Worm (Caenorhabditis elegans) whole organism, L4/young adult: ENCODE results near the gene B0024.11.

Experiments
- W03F9.2 ChIP-seq: fragments of 150-350 bp; optimal IDR thresholded peaks from 2 replicates; lab custom pipeline; 2014; ENCODE audit warnings: missing biosample characterization, missing genetic modification characterization
- dao-5 ChIP-seq: sonication (generic microtip); optimal IDR thresholded peaks from 2 replicates; lab custom pipeline; 2016; ENCODE audit warnings: missing genotype, missing genetic modification characterization, moderate library complexity, missing compliant biosample characterization
- him-1 ChIP-seq: sonication (generic microtip); optimal IDR thresholded peaks from 2 replicates; lab custom pipeline; 2016; ENCODE audit warnings: missing genotype, missing genetic modification reagents, missing genetic modification characterization, missing compliant biosample characterization

The B0024.11 gene

DNA sequence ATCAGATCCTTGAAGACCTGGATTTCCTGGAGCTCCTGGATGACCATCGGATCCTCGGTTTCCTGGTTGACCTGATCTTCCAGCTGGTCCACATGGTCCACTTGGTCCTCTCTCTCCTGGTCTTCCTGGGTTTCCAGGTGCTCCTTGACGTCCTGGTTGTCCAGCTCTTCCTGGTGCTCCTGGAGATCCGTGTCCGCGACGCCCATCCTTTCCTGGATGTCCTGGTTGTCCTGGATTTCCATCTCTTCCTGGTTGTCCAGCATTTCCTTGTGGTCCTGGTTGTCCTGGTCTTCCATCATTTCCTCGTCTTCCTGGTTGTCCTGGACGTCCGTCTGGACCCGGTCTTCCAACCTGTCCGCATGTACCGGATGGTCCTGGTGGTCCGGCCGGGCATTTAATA is 27.5 kb downstream of the B0024.11 start:
- TF ChIP-seq W03F9.2 (no peak), him-1 (tag; lab: Kevin White, UChicago) (no peak), dao-5 (no peak)

DNA sequence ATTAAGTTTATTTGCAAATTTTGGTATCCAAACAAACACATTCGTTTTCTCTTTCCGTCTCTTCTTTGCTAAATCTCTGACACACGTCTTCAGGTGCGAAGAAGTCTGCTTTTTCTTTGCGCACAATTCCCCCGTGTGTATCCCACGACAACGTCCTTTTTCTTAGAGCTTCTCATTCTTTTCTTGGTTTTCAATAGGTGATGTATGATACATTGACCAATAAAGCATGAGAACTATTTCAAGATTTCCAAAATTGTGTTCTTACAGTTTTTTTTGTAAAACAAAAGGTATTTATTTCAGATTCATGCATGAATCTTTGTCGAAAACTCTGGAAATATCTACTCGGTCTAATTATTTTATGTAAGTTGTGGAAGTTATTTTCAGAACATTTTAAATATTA is 29.6 kb downstream of the B0024.11 start, which contains the start of gene B0024.15:
TSS of gene B0024.15 (plus strand) at position 301 of the 400 bp plus-strand sequence.
- no peak for TF ChIP-seq W03F9.2
- TF ChIP-seq him-1 (tag; lab: Kevin White, UChicago): no peak
- no peak for TF ChIP-seq dao-5

DNA sequence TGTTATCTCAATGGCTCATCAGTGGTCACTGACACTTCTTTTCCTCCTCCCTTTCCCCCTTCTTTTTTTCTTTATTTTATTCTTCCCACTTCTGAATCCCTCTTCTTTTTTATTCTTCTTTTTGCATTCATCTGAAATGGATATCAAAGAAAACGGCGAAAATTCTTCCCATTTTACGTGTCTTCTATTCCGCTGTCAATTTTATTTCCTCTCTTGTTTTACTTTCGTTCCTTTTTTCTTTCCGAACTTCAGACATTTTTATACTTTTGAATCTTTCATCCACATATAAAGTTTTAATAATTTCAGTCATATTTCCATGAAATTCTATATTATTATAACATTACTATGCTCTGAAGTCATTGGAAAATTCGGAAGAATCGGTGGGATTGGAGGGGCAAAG is 32.1 kb downstream of the B0024.11 start, which contains the start of gene B0024.3:
TSS of gene B0024.3 (plus strand) at position 301 of the 400 bp plus-strand sequence.
- TF ChIP-seq dao-5 (no peak), W03F9.2 (no peak), him-1 (tag; lab: Kevin White, UChicago) (no peak)

DNA sequence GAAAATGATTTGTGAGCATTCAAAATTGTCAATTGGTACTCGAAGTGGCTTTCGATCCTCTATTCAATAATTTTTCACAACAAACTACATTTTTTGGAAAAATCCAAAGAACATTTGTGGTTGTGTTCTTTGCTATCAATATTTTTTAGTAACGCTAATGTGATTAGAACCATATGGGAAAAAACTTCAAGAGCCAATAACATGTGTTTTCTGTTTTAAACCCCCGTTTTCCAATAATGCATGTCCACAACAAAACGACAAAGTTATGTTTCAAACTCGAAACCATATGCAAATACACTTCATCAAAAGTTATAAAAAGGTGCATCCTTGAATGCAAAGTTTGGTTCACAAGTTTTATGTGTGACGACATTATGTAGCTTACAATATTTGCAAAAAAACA is 33.5 kb downstream of the B0024.11 start:
- TF ChIP-seq him-1 (tag; lab: Kevin White, UChicago) (no peak), W03F9.2 (no peak), dao-5 (no peak)

DNA sequence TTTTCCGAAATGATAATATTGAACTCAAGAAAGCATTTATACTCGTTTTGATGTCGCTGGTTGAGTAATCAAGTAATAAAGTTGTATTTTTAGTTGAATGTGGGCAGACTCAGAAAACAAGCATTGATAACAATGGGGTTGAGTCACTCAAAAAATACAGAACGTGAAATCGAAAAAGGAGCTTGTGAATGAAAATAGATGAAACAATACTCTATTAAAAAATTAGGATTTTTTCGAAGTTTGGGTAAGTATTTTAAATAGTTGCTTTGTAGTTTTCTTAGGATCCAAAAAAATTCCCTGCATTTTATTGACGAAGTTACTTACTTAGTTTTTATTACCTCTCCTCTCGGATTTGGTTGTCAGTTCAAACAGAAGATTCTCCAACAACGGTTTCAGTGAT is 35.9 kb downstream of the B0024.11 start, which contains the start of gene lys-3:
TSS of gene lys-3 (minus strand) at position 101 of the 400 bp plus-strand sequence.
- TF ChIP-seq dao-5 (no peak), W03F9.2 (no peak), him-1 (tag; lab: Kevin White, UChicago) (no peak)

DNA sequence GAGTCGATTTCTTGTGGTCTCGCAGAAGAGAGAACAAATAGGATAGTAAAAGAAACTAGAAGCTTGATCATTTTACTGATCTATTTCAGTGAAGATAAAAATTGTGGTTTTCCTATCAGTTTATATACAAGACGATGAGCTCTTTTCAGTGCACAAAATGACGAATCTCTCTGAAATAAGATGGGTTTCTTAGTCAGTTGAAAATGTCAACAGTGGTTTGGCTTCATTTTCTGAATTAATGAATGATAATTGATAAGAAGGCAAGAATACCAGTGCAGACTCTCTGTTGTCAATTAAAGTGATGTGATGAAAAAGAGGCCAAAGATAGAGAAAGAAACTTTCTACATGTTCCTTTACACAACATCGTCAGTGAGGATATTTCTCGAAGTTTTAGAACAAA is 38.0 kb downstream of the B0024.11 start, which contains the start of gene lys-2:
TSS of gene lys-2 (minus strand) at position 101 of the 400 bp plus-strand sequence.
- TF ChIP-seq W03F9.2: no peak
- no peak for TF ChIP-seq him-1 (tag; lab: Kevin White, UChicago)
- TF ChIP-seq dao-5: no peak

DNA sequence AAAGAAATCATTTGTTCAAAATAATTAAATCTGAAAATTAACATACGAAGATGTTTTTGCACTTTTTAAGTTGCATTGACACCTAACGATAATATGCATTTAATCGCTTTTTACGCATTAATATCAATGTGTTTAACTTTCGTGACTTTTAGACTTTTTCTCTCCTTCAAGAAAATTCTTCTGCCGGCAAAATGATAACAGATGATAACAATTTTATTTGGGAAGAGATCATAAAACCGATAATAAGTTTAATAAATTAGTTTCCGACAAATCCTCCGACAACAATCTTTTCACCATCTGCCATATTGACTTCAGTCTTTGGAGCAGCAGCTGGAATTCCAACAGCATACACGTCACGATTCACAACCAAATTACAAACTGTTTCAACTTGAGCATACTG is 39.2 kb downstream of the B0024.11 start:
- TF ChIP-seq dao-5: no peak
- no peak for TF ChIP-seq W03F9.2
- no peak for TF ChIP-seq him-1 (tag; lab: Kevin White, UChicago)

DNA sequence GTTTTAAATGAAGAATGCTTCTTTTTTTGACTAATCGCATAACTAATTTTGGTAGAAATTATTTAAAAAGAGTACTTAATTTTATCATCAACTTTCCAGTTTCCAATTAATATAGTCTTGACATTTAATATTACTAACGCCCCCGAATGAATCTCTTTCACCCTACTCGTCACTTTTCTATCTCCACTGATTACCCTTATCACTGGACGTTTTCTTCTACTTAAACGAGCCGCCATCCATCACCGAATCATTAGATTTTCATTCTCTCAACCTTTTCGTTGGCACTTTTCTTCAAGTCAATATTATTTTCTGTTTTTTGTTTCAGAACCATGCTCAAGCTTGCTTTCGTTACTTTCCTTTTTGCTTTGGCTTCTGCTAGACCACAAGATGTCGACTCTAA is 41.8 kb downstream of the B0024.11 start, which contains the start of gene lys-1:
TSS of gene lys-1 (plus strand) at position 326 of the 400 bp plus-strand sequence.
- TF ChIP-seq dao-5: no peak
- no peak for TF ChIP-seq him-1 (tag; lab: Kevin White, UChicago)
- TF ChIP-seq W03F9.2: no peak

DNA sequence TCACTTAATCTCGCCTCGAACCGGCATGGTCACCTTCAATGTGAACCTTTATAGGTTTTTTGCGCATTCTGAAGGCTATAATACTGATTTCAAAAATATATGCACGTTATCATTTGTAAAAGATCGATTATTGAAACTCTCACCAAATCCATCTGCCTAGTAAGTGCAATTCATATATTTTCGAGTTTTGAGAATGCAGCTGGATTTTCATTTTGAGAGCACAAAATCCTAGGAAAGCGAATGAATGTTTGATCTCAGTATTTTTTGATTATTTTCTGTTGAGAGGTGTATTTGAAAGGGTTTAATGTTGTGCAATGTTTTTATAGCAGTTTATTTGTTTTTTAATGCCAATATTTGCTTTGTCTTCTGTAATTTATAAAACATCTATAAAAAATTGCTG is 43.3 kb downstream of the B0024.11 start:
- no peak for TF ChIP-seq W03F9.2
- TF ChIP-seq dao-5: no peak
- TF ChIP-seq him-1 (tag; lab: Kevin White, UChicago): no peak

DNA sequence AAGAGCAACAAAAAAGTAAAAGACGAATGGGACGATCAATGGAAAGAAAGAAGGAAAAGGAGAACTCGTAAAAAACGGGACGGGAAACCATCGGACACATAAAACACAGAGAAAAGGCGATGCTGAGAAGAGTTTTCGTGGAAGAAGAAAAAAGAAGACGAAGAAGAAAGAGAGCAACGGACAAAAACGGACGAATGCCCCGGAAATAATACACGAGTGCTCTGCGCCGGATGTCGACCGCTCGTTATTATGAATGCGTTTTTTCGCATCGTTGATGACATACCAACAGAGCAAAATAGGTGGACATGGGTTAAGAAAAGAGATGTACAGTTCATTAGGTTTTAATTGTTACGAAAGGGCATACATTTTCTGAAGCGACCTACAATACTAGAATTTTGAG is 43.7 kb downstream of the B0024.11 start, which contains the start of gene Y22F5A.11:
TSS of gene Y22F5A.11 (minus strand) at position 28 of the 400 bp plus-strand sequence.
- TF ChIP-seq him-1 (tag; lab: Kevin White, UChicago) (no peak), W03F9.2 (no peak), dao-5 (no peak)

DNA sequence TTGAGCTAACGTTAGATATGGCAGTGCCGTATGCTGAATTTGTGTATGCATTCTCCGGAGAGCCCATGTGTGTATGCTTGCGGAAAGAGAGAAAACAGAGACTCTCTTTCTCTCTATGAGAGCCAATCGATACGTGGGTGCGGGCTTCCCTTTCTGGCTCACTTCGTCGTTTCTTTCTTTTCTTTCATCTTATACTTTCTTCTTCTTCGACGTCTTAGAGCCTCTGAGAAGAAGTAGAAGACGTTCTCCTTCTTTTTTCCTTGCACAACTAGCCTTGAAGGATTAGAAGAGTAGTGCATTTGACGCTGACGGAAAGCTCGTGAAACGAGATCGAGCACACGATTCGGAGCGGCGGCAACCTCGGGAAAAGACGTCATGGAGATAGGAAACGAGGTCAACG is 45.5 kb downstream of the B0024.11 start:
- TF ChIP-seq dao-5: no peak
- TF ChIP-seq him-1 (tag; lab: Kevin White, UChicago): peak; percentile 46

DNA sequence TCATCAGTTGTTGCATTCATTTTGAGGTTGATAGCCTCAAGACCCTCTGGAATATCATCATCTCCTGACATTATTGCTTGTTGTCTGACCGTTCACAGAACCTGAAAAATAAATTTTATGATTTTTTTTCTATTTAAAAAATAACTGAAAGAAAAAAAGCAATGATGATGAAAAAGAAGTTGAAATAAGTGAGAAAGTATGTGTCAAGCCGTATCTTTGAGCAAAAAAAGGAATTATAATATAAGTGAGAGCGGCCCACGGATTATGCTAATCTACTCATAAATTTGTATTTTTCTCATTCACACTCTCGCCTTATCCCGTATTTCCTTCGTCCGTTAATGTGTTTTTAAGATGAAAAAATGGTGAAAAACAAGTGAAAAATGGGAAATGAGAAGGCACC is 49.1 kb downstream of the B0024.11 start, which contains the start of gene ric-4:
TSS of gene ric-4 (minus strand) at position 101 of the 400 bp plus-strand sequence.
- TF ChIP-seq W03F9.2 (no peak), dao-5 (no peak), him-1 (tag; lab: Kevin White, UChicago) (no peak)
